Fruit fly (Drosophila melanogaster) whole organism, embryonic: Measurements from ENCODE around the gene Lim3.

ENCODE experiments used
- Antp ChIP-seq: fragments of 200-800 bp; sonication (Bioruptor generic); optimal IDR thresholded peaks from 3 replicates; lab custom pipeline; 2016; ENCODE audit warnings: missing biosample characterization, missing genetic modification characterization
- CG10274 ChIP-seq: fragments of 200-800 bp; sonication (Bioruptor generic); optimal IDR thresholded peaks from 3 replicates; lab custom pipeline; 2017; ENCODE audit warnings: missing biosample characterization, mild to moderate bottlenecking, missing genetic modification characterization
- CG10543 ChIP-seq: fragments of 200-800 bp; sonication (Bioruptor generic); optimal IDR thresholded peaks from 3 replicates; lab custom pipeline; 2017; ENCODE audit warnings: missing biosample characterization, mild to moderate bottlenecking, missing genetic modification characterization, moderate library complexity
- CG1233 ChIP-seq: fragments of 200-800 bp; sonication (Bioruptor generic); optimal IDR thresholded peaks from 4 replicates; lab custom pipeline; 2018; ENCODE audit warnings: missing biosample characterization, mild to moderate bottlenecking, missing genetic modification characterization
- CG12942 ChIP-seq: fragments of 200-800 bp; sonication (Bioruptor generic); optimal IDR thresholded peaks from 3 replicates; lab custom pipeline; 2016; ENCODE audit warnings: missing biosample characterization, missing genetic modification characterization
- CG13287 ChIP-seq: fragments of 200-800 bp; sonication (Bioruptor generic); IDR thresholded peaks from 2 replicates; pipeline ENCODE4 v1.3.6; 2022; ENCODE audit warnings: missing biosample characterization, missing genetic modification characterization; ENCODE audit not compliant: partially characterized antibody
- CG14050 ChIP-seq: fragments of 200-800 bp; sonication (Bioruptor generic); IDR thresholded peaks from 3 replicates; pipeline ENCODE4 v1.3.6; 2022; ENCODE audit warnings: missing biosample characterization, missing genetic modification characterization
- CG1602 ChIP-seq: fragments of 200-800 bp; sonication (Bioruptor generic); optimal IDR thresholded peaks from 3 replicates; lab custom pipeline; 2016; ENCODE audit warnings: missing biosample characterization, missing genetic modification characterization
- CG3163 ChIP-seq: fragments of 200-800 bp; sonication (Bioruptor generic); optimal IDR thresholded peaks from 3 replicates; lab custom pipeline; 2016; ENCODE audit warnings: missing biosample characterization, missing genetic modification characterization
- CG32772 ChIP-seq: fragments of 200-800 bp; sonication (Bioruptor generic); IDR thresholded peaks from 2 replicates; pipeline ENCODE4 v1.3.6; 2022; ENCODE audit warnings: missing biosample characterization, missing genetic modification characterization
- CG3838 ChIP-seq: fragments of 200-800 bp; sonication (Bioruptor generic); optimal IDR thresholded peaks from 3 replicates; lab custom pipeline; 2016; ENCODE audit warnings: missing biosample characterization, missing genetic modification characterization
- CG3847 ChIP-seq: fragments of 200-800 bp; sonication (Bioruptor generic); IDR thresholded peaks from 2 replicates; pipeline ENCODE4 v1.3.6; 2022; ENCODE audit warnings: missing biosample characterization, missing genetic modification characterization
- CG4328 ChIP-seq: fragments of 200-800 bp; sonication (Bioruptor generic); optimal IDR thresholded peaks from 3 replicates; lab custom pipeline; 2017; ENCODE audit warnings: missing biosample characterization, missing genetic modification reagents, missing genetic modification characterization
- CG4360 ChIP-seq: fragments of 200-800 bp; sonication (Bioruptor generic); IDR thresholded peaks from 2 replicates; pipeline ENCODE4 v1.3.6; 2022; ENCODE audit warnings: missing biosample characterization, missing genetic modification characterization
- CG4424 ChIP-seq: fragments of 200-800 bp; sonication (Bioruptor generic); optimal IDR thresholded peaks from 3 replicates; lab custom pipeline; 2016; ENCODE audit warnings: missing biosample characterization, missing genetic modification characterization
- CG4820 ChIP-seq: fragments of 200-800 bp; sonication (Bioruptor generic); optimal IDR thresholded peaks from 3 replicates; lab custom pipeline; 2016; ENCODE audit warnings: missing biosample characterization, missing genetic modification characterization
- D19A ChIP-seq: fragments of 200-800 bp; optimal IDR thresholded peaks from 3 replicates; lab custom pipeline; 2019; ENCODE audit warnings: missing biosample characterization, mild to moderate bottlenecking, missing genetic modification characterization, moderate library complexity
- Dbx ChIP-seq: fragments of 200-800 bp; sonication (Bioruptor generic); IDR thresholded peaks from 3 replicates; pipeline ENCODE4 v1.3.6; 2022; ENCODE audit warnings: missing biosample characterization, missing genetic modification characterization
- Dek ChIP-seq: fragments of 200-800 bp; sonication (Bioruptor generic); optimal IDR thresholded peaks from 3 replicates; lab custom pipeline; 2019; ENCODE audit warnings: missing biosample characterization, mild to moderate bottlenecking, missing genetic modification characterization, moderate library complexity
- E2f1 ChIP-seq: fragments of 200-800 bp; sonication (Bioruptor generic); IDR thresholded peaks from 2 replicates; pipeline ENCODE4 v1.3.6; 2022; ENCODE audit warnings: missing biosample characterization, missing genetic modification characterization
- Eip74EF ChIP-seq, 2 experiments: fragments of 200-800 bp in 1 of 2; fragments of >200 bp in 1 of 2; sonication (Bioruptor generic) in 1 of 2; optimal IDR thresholded peaks; 2 replicates each; lab custom pipeline; 2017 to 2019; ENCODE audit warnings: missing biosample characterization in 2 of 2, missing genetic modification characterization in 2 of 2, mild to moderate bottlenecking in 1 of 2, moderate library complexity in 1 of 2
- Ets97D ChIP-seq: fragments of 200-800 bp; sonication (Bioruptor generic); optimal IDR thresholded peaks from 3 replicates; lab custom pipeline; 2016; ENCODE audit warnings: missing biosample characterization, missing genetic modification characterization
- Fer2 ChIP-seq: fragments of 200-800 bp; sonication (Bioruptor generic); optimal IDR thresholded peaks from 2 replicates; lab custom pipeline; 2018; ENCODE audit warnings: missing biosample characterization, mild to moderate bottlenecking, missing genetic modification characterization, moderate library complexity
- HHEX ChIP-seq: fragments of 200-800 bp; sonication (Bioruptor generic); optimal IDR thresholded peaks from 3 replicates; lab custom pipeline; 2017; ENCODE audit warnings: missing biosample characterization, mild to moderate bottlenecking, missing genetic modification characterization, missing genetic modification reagents
- Hey ChIP-seq: fragments of 200-800 bp; sonication (Bioruptor generic); optimal IDR thresholded peaks from 3 replicates; lab custom pipeline; 2018; ENCODE audit warnings: missing biosample characterization, mild to moderate bottlenecking, missing genetic modification characterization
- MBD-R2 ChIP-seq: fragments of 200-800 bp; sonication (Bioruptor generic); IDR thresholded peaks from 2 replicates; pipeline ENCODE4 v1.3.6; 2022; ENCODE audit warnings: missing biosample characterization, missing genetic modification characterization
- Pdp1 ChIP-seq, 2 experiments: fragments of 200-800 bp; sonication (Bioruptor generic); optimal IDR thresholded peaks; 3 replicates each; lab custom pipeline; 2016; ENCODE audit warnings: missing biosample characterization in 2 of 2, missing genetic modification characterization in 2 of 2, mild to moderate bottlenecking in 1 of 2, moderate library complexity in 1 of 2
- Scr ChIP-seq: fragments of 200-800 bp; sonication (Bioruptor generic); IDR thresholded peaks from 2 replicates; pipeline ENCODE4 v1.3.6; 2022; ENCODE audit warnings: missing biosample characterization, missing genetic modification characterization; ENCODE audit not compliant: partially characterized antibody
- Spps ChIP-seq: fragments of 200-800 bp; sonication (Bioruptor generic); optimal IDR thresholded peaks from 2 replicates; lab custom pipeline; 2018; ENCODE audit warnings: missing biosample characterization, mild to moderate bottlenecking, missing genetic modification characterization
- Sry-δ ChIP-seq: fragments of 200-800 bp; sonication (Bioruptor generic); optimal IDR thresholded peaks from 2 replicates; lab custom pipeline; 2016; ENCODE audit warnings: missing biosample characterization, missing genetic modification characterization
- Stat92E ChIP-seq, 3 experiments: fragments of >200 bp in 2 of 3; fragments of 200-800 bp in 1 of 3; sonication (Bioruptor generic) in 1 of 3; optimal IDR thresholded peaks; 2 replicates each; lab custom pipeline; 2017 to 2019; ENCODE audit warnings: missing biosample characterization in 3 of 3, missing genetic modification characterization in 3 of 3, mild to moderate bottlenecking in 1 of 3, moderate library complexity in 1 of 3
- Tbp ChIP-seq: fragments of >200 bp; optimal IDR thresholded peaks from 2 replicates; lab custom pipeline; 2018; ENCODE audit warnings: missing biosample characterization, missing genetic modification characterization
- Vsx1 ChIP-seq: fragments of 200-800 bp; sonication (Bioruptor generic); optimal IDR thresholded peaks from 2 replicates; lab custom pipeline; 2017; ENCODE audit warnings: missing biosample characterization, mild to moderate bottlenecking, missing genetic modification characterization, missing genetic modification reagents
- bcd ChIP-seq: fragments of 200-800 bp; sonication (Bioruptor generic); optimal IDR thresholded peaks from 2 replicates; lab custom pipeline; 2017; ENCODE audit warnings: missing biosample characterization, mild to moderate bottlenecking, missing genetic modification characterization
- crp ChIP-seq, 2 experiments: fragments of 200-800 bp; sonication (Bioruptor generic); optimal IDR thresholded peaks; 2 replicates in 1 of 2; 3 replicates in 1 of 2; lab custom pipeline; 2017; ENCODE audit warnings: missing biosample characterization in 2 of 2, missing genetic modification characterization in 2 of 2, mild to moderate bottlenecking in 1 of 2, moderate library complexity in 1 of 2
- danr ChIP-seq: fragments of 200-800 bp; sonication (Bioruptor generic); IDR thresholded peaks from 2 replicates; pipeline ENCODE4 v1.3.6; 2022; ENCODE audit warnings: missing biosample characterization, missing genetic modification characterization
- dysf ChIP-seq: fragments of 200-800 bp; sonication (Bioruptor generic); IDR thresholded peaks from 3 replicates; pipeline ENCODE4 v1.3.6; 2022; ENCODE audit warnings: missing biosample characterization, missing genetic modification characterization
- hb ChIP-seq: fragments of 200-800 bp; sonication (Bioruptor generic); IDR thresholded peaks from 3 replicates; pipeline ENCODE4 v1.3.6; 2022; ENCODE audit warnings: missing biosample characterization, missing genetic modification characterization; ENCODE audit not compliant: partially characterized antibody
- lab ChIP-seq: fragments of 200-800 bp; sonication (Bioruptor generic); optimal IDR thresholded peaks from 3 replicates; lab custom pipeline; 2017; ENCODE audit warnings: missing biosample characterization, missing genetic modification characterization, mild to moderate bottlenecking, moderate library complexity, missing genetic modification reagents
- mam ChIP-seq: fragments of 200-800 bp; sonication (Bioruptor generic); optimal IDR thresholded peaks from 3 replicates; lab custom pipeline; 2016; ENCODE audit warnings: missing biosample characterization, missing genetic modification characterization
- oc ChIP-seq: fragments of 200-800 bp; sonication (Bioruptor generic); optimal IDR thresholded peaks from 2 replicates; lab custom pipeline; 2018; ENCODE audit warnings: missing biosample characterization, mild to moderate bottlenecking, missing genetic modification characterization, moderate library complexity
- phol ChIP-seq: fragments of 200-800 bp; sonication (Bioruptor generic); optimal IDR thresholded peaks from 3 replicates; lab custom pipeline; 2018; ENCODE audit warnings: missing biosample characterization, mild to moderate bottlenecking, missing genetic modification characterization, moderate library complexity
- prd ChIP-seq, 3 experiments: fragments of >200 bp in 2 of 3; fragments of 200-800 bp in 1 of 3; sonication (Bioruptor generic) in 1 of 3; optimal IDR thresholded peaks in 2 of 3; IDR thresholded peaks in 1 of 3; 2 replicates in 2 of 3; 3 replicates in 1 of 3; pipeline versions ENCODE4 v1.3.6 to Lab custom; 2017 to 2022; ENCODE audit warnings: missing biosample characterization in 1 of 3, missing genetic modification characterization in 1 of 3
- sim ChIP-seq: fragments of 200-800 bp; sonication (Bioruptor generic); IDR thresholded peaks from 2 replicates; pipeline ENCODE4 v1.3.6; 2022; ENCODE audit warnings: missing biosample characterization, missing genetic modification characterization
- tup ChIP-seq: fragments of 200-800 bp; sonication (Bioruptor generic); optimal IDR thresholded peaks from 2 replicates; lab custom pipeline; 2016; ENCODE audit warnings: missing biosample characterization, mild to moderate bottlenecking, missing genetic modification characterization, moderate library complexity
- twi ChIP-seq: fragments of 200-800 bp; optimal IDR thresholded peaks from 2 replicates; lab custom pipeline; 2019; ENCODE audit warnings: missing biosample characterization, mild to moderate bottlenecking, missing genetic modification characterization, moderate library complexity
- wdn ChIP-seq: fragments of 200-800 bp; sonication (Bioruptor generic); IDR thresholded peaks from 2 replicates; pipeline ENCODE4 v1.3.6; 2022; ENCODE audit warnings: missing biosample characterization, missing genetic modification characterization
- zen ChIP-seq: fragments of 200-800 bp; sonication (Bioruptor generic); optimal IDR thresholded peaks from 3 replicates; lab custom pipeline; 2018; ENCODE audit warnings: missing biosample characterization, mild to moderate bottlenecking, missing genetic modification characterization, moderate library complexity

Lim3 gene

DNA sequence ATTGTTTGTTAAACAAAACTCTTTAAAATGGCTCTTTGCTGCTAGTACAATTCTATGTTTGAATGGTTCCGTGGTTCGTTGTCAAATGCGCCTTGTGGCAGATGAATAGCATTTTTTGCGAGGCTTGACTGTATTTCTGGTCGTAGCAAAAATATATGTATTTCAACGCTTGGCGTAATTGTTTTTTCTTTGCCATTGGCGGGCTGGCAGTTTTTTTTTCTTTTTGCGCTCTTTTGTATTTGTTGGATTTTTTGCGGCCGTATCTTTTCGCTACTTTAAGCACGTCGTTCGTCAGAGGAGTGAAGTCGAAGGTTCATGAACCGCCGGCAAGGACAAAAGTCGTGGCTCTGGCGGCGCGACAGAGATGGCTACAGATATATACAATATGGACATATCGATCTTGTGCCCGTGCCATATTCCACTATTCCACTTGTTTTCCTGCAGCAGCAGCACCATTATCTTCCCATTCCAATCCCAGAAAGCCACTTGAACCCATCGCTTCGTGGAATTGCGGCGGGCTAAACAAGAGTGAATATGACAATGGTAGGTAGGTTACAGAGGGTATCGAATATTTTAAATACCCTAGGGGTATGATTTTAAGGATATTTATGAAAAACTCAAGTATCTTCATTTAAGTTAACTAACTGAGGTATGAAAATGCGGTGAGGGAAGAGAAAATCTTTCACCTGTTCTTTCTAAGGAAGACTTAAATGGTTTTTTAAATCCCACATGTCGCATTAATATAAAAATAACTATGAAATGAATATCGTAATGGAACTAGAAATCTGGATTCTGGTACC is 47.9 kb upstream of the Lim3 start (continued):
- TF ChIP-seq Dek (no peak), CG14050 (GFP tag; lab: Robert Waterston, UW) (no peak), CG10543 (GFP tag; lab: Kevin White, UChicago) (no peak), CG12942 (no peak), hb (GFP tag; lab: Robert Waterston, UW) (no peak), oc (tag; lab: Kevin White, UChicago) (no peak), E2f1 (GFP tag; lab: Robert Waterston, UW) (no peak), Fer2 (tag; lab: Kevin White, UChicago) (no peak), zen (peak; percentile 28), twi (peak; percentile 25), CG3847 (GFP tag; lab: Robert Waterston, UW) (no peak), D19A (peak; percentile 49), CG4424 (GFP tag; lab: Kevin White, UChicago) (no peak), HHEX (GFP tag; lab: Kevin White, UChicago) (no peak), CG4820 (GFP tag; lab: Kevin White, UChicago) (no peak), Tbp (no peak), Dbx (no peak), danr (GFP tag; lab: Robert Waterston, UW) (no peak), CG10274 (GFP tag; lab: Kevin White, UChicago) (no peak), Spps (tag; lab: Kevin White, UChicago) (no peak), Stat92E (GFP tag; optimal IDR thresholded peaks at IDR 0.05; lab: Kevin White, UChicago) (peak in 1 of 3 experiments; percentile 93), mam (GFP tag; lab: Kevin White, UChicago) (no peak), Vsx1 (no peak), Sry-δ (GFP tag; lab: Kevin White, UChicago) (no peak), CG4360 (GFP tag; lab: Robert Waterston, UW) (0 out of 2 replicates have a peak, but pooled peaks have one; percentile 9), CG13287 (GFP tag; lab: Robert Waterston, UW) (no peak), CG3163 (GFP tag; lab: Kevin White, UChicago) (no peak), CG3838 (no peak), Scr (GFP tag; lab: Robert Waterston, UW) (no peak), wdn (GFP tag; lab: Robert Waterston, UW) (no peak), CG1602 (GFP tag; lab: Kevin White, UChicago) (no peak), tup (GFP tag; lab: Kevin White, UChicago) (no peak), sim (GFP tag; lab: Robert Waterston, UW) (no peak), MBD-R2 (GFP tag; lab: Robert Waterston, UW) (no peak), Hey (tag; lab: Kevin White, UChicago) (no peak), bcd (GFP tag; lab: Kevin White, UChicago) (no peak), Pdp1 (GFP tag; optimal IDR thresholded peaks at IDR 0.05; lab: Kevin White, UChicago) (no peak), crp (GFP tag; optimal IDR thresholded peaks at IDR 0.05; lab: Kevin White, UChicago) (no peak), dysf (GFP tag; lab: Robert Waterston, UW) (no peak), Eip74EF (GFP tag; optimal IDR thresholded peaks at IDR 0.05; lab: Kevin White, UChicago) (no peak), phol (no peak), CG32772 (GFP tag; lab: Robert Waterston, UW) (no peak), lab (GFP tag; lab: Kevin White, UChicago) (no peak), CG1233 (GFP tag; lab: Kevin White, UChicago) (no peak), Ets97D (GFP tag; lab: Kevin White, UChicago) (no peak), CG4328 (GFP tag; lab: Kevin White, UChicago) (no peak), prd (optimal IDR thresholded peaks at IDR 0.05; lab: Kevin White, UChicago) (no peak), prd (GFP tag; IDR thresholded peaks at IDR 0.05; lab: Robert Waterston, UW) (no peak), Antp (GFP tag; lab: Kevin White, UChicago) (no peak)
